Fruit fly (Drosophila melanogaster) whole organism, embryonic: ENCODE measurements around the gene sesB.

Source experiments
- Awh ChIP-seq: fragments of 200-800 bp; sonication (Bioruptor generic); IDR thresholded peaks from 2 replicates; pipeline ENCODE4, ENCODE4 v1.3.6; 2022; ENCODE audit warnings: missing biosample characterization, missing genetic modification characterization
- C15 ChIP-seq: fragments of 200-800 bp; sonication (Bioruptor generic); IDR thresholded peaks from 3 replicates; pipeline ENCODE4 v1.3.6; 2022; ENCODE audit warnings: missing biosample characterization, missing genetic modification characterization
- CG11723 ChIP-seq: fragments of 200-800 bp; sonication (Bioruptor generic); optimal IDR thresholded peaks from 2 replicates; lab custom pipeline; 2017; ENCODE audit warnings: missing biosample characterization, mild to moderate bottlenecking, missing genetic modification characterization
- CG13287 ChIP-seq: fragments of 200-800 bp; sonication (Bioruptor generic); IDR thresholded peaks from 2 replicates; pipeline ENCODE4 v1.3.6; 2022; ENCODE audit warnings: missing biosample characterization, missing genetic modification characterization; ENCODE audit not compliant: partially characterized antibody
- CG14441 ChIP-seq: fragments of 200-800 bp; sonication (Bioruptor generic); IDR thresholded peaks from 2 replicates; pipeline ENCODE4 v1.3.6; 2022; ENCODE audit warnings: missing biosample characterization, missing genetic modification characterization
- CG15073 ChIP-seq: fragments of 200-800 bp; sonication (Bioruptor generic); optimal IDR thresholded peaks from 2 replicates; lab custom pipeline; 2016; ENCODE audit warnings: missing biosample characterization, missing genetic modification characterization
- CG15514 ChIP-seq: fragments of 200-800 bp; sonication (Bioruptor generic); optimal IDR thresholded peaks from 3 replicates; lab custom pipeline; 2017; ENCODE audit warnings: missing biosample characterization, missing genetic modification characterization, mild to moderate bottlenecking, moderate library complexity, missing genetic modification reagents
- CG1832 ChIP-seq: fragments of 200-800 bp; sonication (Bioruptor generic); optimal IDR thresholded peaks from 2 replicates; lab custom pipeline; 2017; ENCODE audit warnings: missing biosample characterization, mild to moderate bottlenecking, missing genetic modification characterization, inconsistent platforms
- CG33213 ChIP-seq: fragments of 200-800 bp; sonication (Bioruptor generic); optimal IDR thresholded peaks from 3 replicates; lab custom pipeline; 2016; ENCODE audit warnings: missing biosample characterization, missing genetic modification characterization
- CG4730 ChIP-seq: fragments of 200-800 bp; sonication (Bioruptor generic); IDR thresholded peaks from 2 replicates; pipeline ENCODE4 v1.3.6; 2022; ENCODE audit warnings: missing biosample characterization, missing genetic modification characterization
- CG7745 ChIP-seq: fragments of 200-800 bp; sonication (Bioruptor generic); optimal IDR thresholded peaks from 2 replicates; lab custom pipeline; 2018; ENCODE audit warnings: missing biosample characterization, mild to moderate bottlenecking, missing genetic modification characterization, moderate library complexity
- CG7963 ChIP-seq: fragments of 200-800 bp; sonication (Bioruptor generic); IDR thresholded peaks from 3 replicates; pipeline ENCODE4 v1.3.6; 2022; ENCODE audit warnings: missing biosample characterization, missing genetic modification characterization; ENCODE audit not compliant: partially characterized antibody
- CG9215 ChIP-seq: fragments of 200-800 bp; sonication (Bioruptor generic); IDR thresholded peaks from 2 replicates; pipeline ENCODE4 v1.3.6; 2022; ENCODE audit warnings: missing biosample characterization, missing genetic modification characterization
- CG9817 ChIP-seq: fragments of 200-800 bp; sonication (Bioruptor generic); optimal IDR thresholded peaks from 2 replicates; lab custom pipeline; 2018; ENCODE audit warnings: missing biosample characterization, mild to moderate bottlenecking, missing genetic modification characterization, moderate library complexity
- CHES-1-like ChIP-seq: fragments of 200-800 bp; sonication (Bioruptor generic); optimal IDR thresholded peaks from 2 replicates; lab custom pipeline; 2016; ENCODE audit warnings: missing biosample characterization, missing genetic modification characterization
- CTCF ChIP-seq: fragments of 200-800 bp; sonication (Bioruptor generic); optimal IDR thresholded peaks from 2 replicates; lab custom pipeline; 2017; ENCODE audit warnings: missing biosample characterization, mild to moderate bottlenecking, missing genetic modification characterization, moderate library complexity
- Chrac-16 ChIP-seq: fragments of 200-800 bp; sonication (Bioruptor generic); optimal IDR thresholded peaks from 3 replicates; lab custom pipeline; 2016; ENCODE audit warnings: missing biosample characterization, missing genetic modification characterization
- Dp ChIP-seq: fragments of 200-800 bp; sonication (Bioruptor generic); optimal IDR thresholded peaks from 2 replicates; lab custom pipeline; 2018; ENCODE audit warnings: missing biosample characterization, mild to moderate bottlenecking, missing genetic modification characterization, moderate library complexity
- E2f1 ChIP-seq: fragments of 200-800 bp; sonication (Bioruptor generic); IDR thresholded peaks from 2 replicates; pipeline ENCODE4 v1.3.6; 2022; ENCODE audit warnings: missing biosample characterization, missing genetic modification characterization
- Hr39 ChIP-seq: fragments of >200 bp; optimal IDR thresholded peaks from 2 replicates; lab custom pipeline; 2017
- Lhr ChIP-seq: fragments of 200-800 bp; sonication (Bioruptor generic); optimal IDR thresholded peaks from 3 replicates; lab custom pipeline; 2017; ENCODE audit warnings: mild to moderate bottlenecking, missing biosample characterization, missing genetic modification reagents, missing genetic modification characterization
- MBD-R2 ChIP-seq: fragments of 200-800 bp; sonication (Bioruptor generic); IDR thresholded peaks from 2 replicates; pipeline ENCODE4 v1.3.6; 2022; ENCODE audit warnings: missing biosample characterization, missing genetic modification characterization
- Med ChIP-seq: fragments of 200-800 bp; sonication (Bioruptor generic); peaks from one replicate; lab custom pipeline; 2016; ENCODE audit warnings: missing biosample characterization, missing genetic modification characterization, mild to moderate bottlenecking, inconsistent platforms, moderate library complexity
- NK7.1 ChIP-seq: fragments of 200-800 bp; sonication (Bioruptor generic); optimal IDR thresholded peaks from 3 replicates; lab custom pipeline; 2016; ENCODE audit warnings: missing biosample characterization, missing genetic modification characterization
- PHDP ChIP-seq: fragments of 200-800 bp; sonication (Bioruptor generic); optimal IDR thresholded peaks from 3 replicates; lab custom pipeline; 2018; ENCODE audit warnings: missing biosample characterization, mild to moderate bottlenecking, missing genetic modification characterization, moderate library complexity
- Rfx ChIP-seq: fragments of 200-800 bp; sonication (Bioruptor generic); IDR thresholded peaks from 2 replicates; pipeline ENCODE4 v1.3.6; 2022; ENCODE audit warnings: missing biosample characterization, missing genetic modification characterization
- Sox102F ChIP-seq: fragments of 200-800 bp; sonication (Bioruptor generic); optimal IDR thresholded peaks from 2 replicates; lab custom pipeline; 2018; ENCODE audit warnings: missing biosample characterization, mild to moderate bottlenecking, missing genetic modification characterization, moderate library complexity
- Xbp1 ChIP-seq: fragments of 200-800 bp; sonication (Bioruptor generic); optimal IDR thresholded peaks from 3 replicates; lab custom pipeline; 2016; ENCODE audit warnings: missing biosample characterization, mild to moderate bottlenecking, missing genetic modification characterization
- ase ChIP-seq: fragments of 200-800 bp; sonication (Bioruptor generic); IDR thresholded peaks from 3 replicates; pipeline ENCODE4 v1.3.6; 2022; ENCODE audit warnings: missing biosample characterization, missing genetic modification characterization
- btn ChIP-seq: fragments of 200-800 bp; sonication (Bioruptor generic); optimal IDR thresholded peaks from 2 replicates; lab custom pipeline; 2016; ENCODE audit warnings: missing biosample characterization, missing genetic modification characterization
- cato ChIP-seq: fragments of 200-800 bp; sonication (Bioruptor generic); optimal IDR thresholded peaks from 2 replicates; lab custom pipeline; 2016; ENCODE audit warnings: missing biosample characterization, missing genetic modification characterization, borderline replicate concordance
- corto ChIP-seq: fragments of 200-800 bp; sonication (Bioruptor generic); optimal IDR thresholded peaks from 2 replicates; lab custom pipeline; 2016; ENCODE audit warnings: missing biosample characterization, mild to moderate bottlenecking, missing genetic modification characterization, moderate library complexity
- dan ChIP-seq: fragments of 200-800 bp; sonication (Bioruptor generic); IDR thresholded peaks from 2 replicates; pipeline ENCODE4 v1.3.6; 2022; ENCODE audit warnings: missing biosample characterization, missing genetic modification characterization
- dmrt11E ChIP-seq: fragments of 200-800 bp; sonication (Bioruptor generic); optimal IDR thresholded peaks from 3 replicates; lab custom pipeline; 2018; ENCODE audit warnings: missing biosample characterization, mild to moderate bottlenecking, missing genetic modification characterization, moderate library complexity
- eyg ChIP-seq: fragments of 200-800 bp; sonication (Bioruptor generic); optimal IDR thresholded peaks from 3 replicates; lab custom pipeline; 2016; ENCODE audit warnings: missing biosample characterization, missing genetic modification characterization
- grn ChIP-seq: fragments of 200-800 bp; sonication (Bioruptor generic); optimal IDR thresholded peaks from 3 replicates; lab custom pipeline; 2017; ENCODE audit warnings: missing biosample characterization, missing genetic modification characterization
- ham ChIP-seq: fragments of 200-800 bp; sonication (Bioruptor generic); IDR thresholded peaks from 2 replicates; pipeline ENCODE4 v1.3.6; 2022; ENCODE audit warnings: missing biosample characterization, missing genetic modification characterization
- hb ChIP-seq: fragments of 200-800 bp; sonication (Bioruptor generic); IDR thresholded peaks from 3 replicates; pipeline ENCODE4 v1.3.6; 2022; ENCODE audit warnings: missing biosample characterization, missing genetic modification characterization; ENCODE audit not compliant: partially characterized antibody
- inv ChIP-seq: fragments of 200-800 bp; sonication (Bioruptor generic); IDR thresholded peaks from 2 replicates; pipeline ENCODE4 v1.3.6; 2022; ENCODE audit warnings: missing biosample characterization, missing genetic modification characterization; ENCODE audit not compliant: partially characterized antibody
- jigr1 ChIP-seq: fragments of 200-800 bp; sonication (Bioruptor generic); IDR thresholded peaks from 3 replicates; pipeline ENCODE4 v1.3.6; 2022; ENCODE audit warnings: missing biosample characterization, missing genetic modification characterization
- klu ChIP-seq: fragments of 200-800 bp; sonication (Bioruptor generic); IDR thresholded peaks from 2 replicates; pipeline ENCODE4 v1.3.6; 2022; ENCODE audit warnings: missing biosample characterization, missing genetic modification characterization
- p53 ChIP-seq: fragments of 200-800 bp; sonication (Bioruptor generic); optimal IDR thresholded peaks from 2 replicates; lab custom pipeline; 2016; ENCODE audit warnings: missing biosample characterization, missing genetic modification characterization
- pum ChIP-seq: fragments of 200-800 bp; sonication (Bioruptor generic); optimal IDR thresholded peaks from 2 replicates; lab custom pipeline; 2016; ENCODE audit warnings: missing biosample characterization, missing genetic modification characterization
- ranshi ChIP-seq: fragments of 200-800 bp; sonication (Bioruptor generic); IDR thresholded peaks from 2 replicates; pipeline ENCODE4 v1.3.6; 2022; ENCODE audit warnings: missing biosample characterization, missing genetic modification characterization
- run ChIP-seq: fragments of 200-800 bp; sonication (Bioruptor generic); optimal IDR thresholded peaks from 3 replicates; lab custom pipeline; 2018; ENCODE audit warnings: missing biosample characterization, mild to moderate bottlenecking, missing genetic modification characterization
- sens ChIP-seq: fragments of 200-800 bp; sonication (Bioruptor generic); peaks from one replicate; lab custom pipeline; 2016; ENCODE audit warnings: missing biosample characterization, missing genetic modification characterization
- sima ChIP-seq: fragments of 200-800 bp; sonication (Bioruptor generic); optimal IDR thresholded peaks from 2 replicates; lab custom pipeline; 2016; ENCODE audit warnings: missing biosample characterization, missing genetic modification characterization
- slbo ChIP-seq: fragments of 200-800 bp; sonication (Bioruptor generic); IDR thresholded peaks from 2 replicates; pipeline ENCODE4 v1.3.6; 2022; ENCODE audit warnings: missing biosample characterization, missing genetic modification characterization
- ssp ChIP-seq: fragments of 200-800 bp; sonication (Bioruptor generic); IDR thresholded peaks from 2 replicates; pipeline ENCODE4 v1.3.6; 2022; ENCODE audit warnings: missing biosample characterization, missing genetic modification characterization
- tio ChIP-seq: fragments of 200-800 bp; sonication (Bioruptor generic); optimal IDR thresholded peaks from 2 replicates; lab custom pipeline; 2017; ENCODE audit warnings: missing biosample characterization, missing genetic modification characterization, inconsistent platforms
- trem ChIP-seq: fragments of 200-800 bp; optimal IDR thresholded peaks from 3 replicates; lab custom pipeline; 2019; ENCODE audit warnings: missing biosample characterization, mild to moderate bottlenecking, missing genetic modification characterization, moderate library complexity
- unc-4 ChIP-seq: fragments of 200-800 bp; sonication (Bioruptor generic); IDR thresholded peaks from 2 replicates; pipeline ENCODE4 v1.3.6; 2022; ENCODE audit warnings: missing biosample characterization, missing genetic modification characterization; ENCODE audit not compliant: partially characterized antibody

Gene sesB

dm6 chrX:10815511-10816080 lies 28.8 kb upstream of the sesB start (continued):
- no peak for TF ChIP-seq klu (GFP tag; lab: Robert Waterston, UW)
- TF ChIP-seq Awh (GFP tag; lab: Robert Waterston, UW), result no peak
- no peak for TF ChIP-seq PHDP (tag; lab: Kevin White, UChicago)
- no peak for TF ChIP-seq pum
- TF ChIP-seq CG33213 (GFP tag; lab: Kevin White, UChicago), result no peak
- no peak for TF ChIP-seq Lhr (GFP tag; lab: Kevin White, UChicago)
- no peak for TF ChIP-seq jigr1 (GFP tag; lab: Robert Waterston, UW)
- no peak for TF ChIP-seq ham (GFP tag; lab: Robert Waterston, UW)
- no peak for TF ChIP-seq dan (GFP tag; lab: Robert Waterston, UW)
- no peak for TF ChIP-seq corto
- no peak for TF ChIP-seq CG7963 (GFP tag; lab: Robert Waterston, UW)
- no peak for TF ChIP-seq CG4730
- TF ChIP-seq CG9215 (GFP tag; lab: Robert Waterston, UW), result no peak
- no peak for TF ChIP-seq eyg (GFP tag; lab: Kevin White, UChicago)
- peak; percentile 40 for TF ChIP-seq CG13287 (GFP tag; lab: Robert Waterston, UW)
- no peak for TF ChIP-seq Sox102F
- no peak for TF ChIP-seq dmrt11E (tag; lab: Kevin White, UChicago)
- TF ChIP-seq slbo (GFP tag; lab: Robert Waterston, UW), result no peak
- TF ChIP-seq Dp, result no peak
- TF ChIP-seq CTCF (GFP tag; lab: Kevin White, UChicago), result no peak
- peak; percentile 79 for TF ChIP-seq Med (GFP tag; lab: Kevin White, UChicago)
- TF ChIP-seq grn (GFP tag; lab: Kevin White, UChicago), result peak; percentile 35
- TF ChIP-seq sima, result no peak
- no peak for TF ChIP-seq Xbp1 (GFP tag; lab: Kevin White, UChicago)
- no peak for TF ChIP-seq CG14441 (GFP tag; lab: Robert Waterston, UW)
- TF ChIP-seq unc-4 (GFP tag; lab: Robert Waterston, UW), result no peak
- peak; percentile 46 for TF ChIP-seq CG1832
- no peak for TF ChIP-seq CG15073 (GFP tag; lab: Kevin White, UChicago)
- TF ChIP-seq Chrac-16 (GFP tag; lab: Kevin White, UChicago), result no peak
- no peak for TF ChIP-seq trem
- no peak for TF ChIP-seq CG11723 (GFP tag; lab: Kevin White, UChicago)
- no peak for TF ChIP-seq tio (GFP tag; lab: Kevin White, UChicago)
- TF ChIP-seq CG7745 (tag; lab: Kevin White, UChicago), result peak; percentile 56
- no peak for TF ChIP-seq btn
- no peak for TF ChIP-seq run (tag; lab: Kevin White, UChicago)
- no peak for TF ChIP-seq ase (GFP tag; lab: Robert Waterston, UW)
- no peak for TF ChIP-seq ranshi
- 0 out of 2 replicates have a peak, but pooled peaks have one; percentile 15 for TF ChIP-seq inv
- peak; percentile 70 for TF ChIP-seq sens (GFP tag; lab: Kevin White, UChicago)
- no peak for TF ChIP-seq ssp (GFP tag; lab: Robert Waterston, UW)
- TF ChIP-seq Rfx (GFP tag; lab: Robert Waterston, UW), result peak; percentile 20; the same call in 1 of the 2 replicates
- TF ChIP-seq MBD-R2 (GFP tag; lab: Robert Waterston, UW), result no peak
- TF ChIP-seq CHES-1-like, result peak; percentile 24
- no peak for TF ChIP-seq CG15514 (GFP tag; lab: Kevin White, UChicago)
- no peak for TF ChIP-seq CG9817 (tag; lab: Kevin White, UChicago)
- TF ChIP-seq C15, result no peak
- no peak for TF ChIP-seq Hr39 (lab: Kevin White, UChicago)
- no peak for TF ChIP-seq NK7.1
- TF ChIP-seq E2f1, result no peak
- TF ChIP-seq p53 (GFP tag; lab: Kevin White, UChicago), result no peak
- no peak for TF ChIP-seq hb
- TF ChIP-seq cato (GFP tag; lab: Kevin White, UChicago), result no peak
